Fruit fly (Drosophila melanogaster): ENCODE data around the gene jigr1.

jigr1 gene

dm6 chr3R:25652066-25652720 lies 14.6 kb downstream of the jigr1 start:
- TF ChIP-seq eg (GFP tag; IDR thresholded peaks at IDR 0.05): peak; percentile 23; the same call in 1 of the 3 replicates
- TF ChIP-seq dac (GFP tag; optimal IDR thresholded peaks at IDR 0.05): no peak
- TF ChIP-seq svp (GFP tag): peak; percentile 64
- peak; percentile 77 for TF ChIP-seq achi (GFP tag; optimal IDR thresholded peaks at IDR 0.05)

DNA sequence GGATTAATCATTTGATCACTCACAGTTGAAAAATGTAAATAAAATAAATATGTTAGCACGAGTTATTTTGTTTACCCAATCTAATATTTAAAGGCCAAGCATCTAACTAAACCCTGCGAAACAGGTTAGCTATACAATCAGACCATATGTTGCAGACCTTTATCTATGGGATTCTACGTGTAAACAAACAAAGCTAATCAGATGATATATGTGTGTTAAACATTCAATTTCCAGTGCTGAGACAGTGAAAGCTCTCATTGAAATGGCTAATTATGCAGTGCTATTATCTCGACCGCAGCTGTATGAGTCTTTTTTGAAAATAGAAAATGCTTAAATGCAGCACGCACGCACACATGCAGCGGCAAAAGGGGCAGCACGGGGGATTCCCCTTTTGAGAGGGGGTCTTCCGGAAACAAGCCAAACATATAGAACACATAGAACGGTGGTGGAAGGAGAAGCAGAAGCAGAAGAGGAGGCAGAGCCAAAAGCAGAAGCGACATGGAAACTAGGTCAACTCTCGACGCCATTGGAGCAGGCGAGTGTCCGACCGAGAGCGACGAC lies 22.3 kb downstream of the jigr1 start:
- TF ChIP-seq eg (GFP tag; IDR thresholded peaks at IDR 0.05): 0 out of 3 replicates have a peak, but pooled peaks have one; percentile 18
- no peak for TF ChIP-seq CG3919 (GFP tag; optimal IDR thresholded peaks at IDR 0.05)
- peak; percentile 59 for TF ChIP-seq fkh (GFP tag; optimal IDR thresholded peaks at IDR 0.05)
- TF ChIP-seq CG9139 (GFP tag; optimal IDR thresholded peaks at IDR 0.05): no peak
- no peak for TF ChIP-seq Eip75B (GFP tag; optimal IDR thresholded peaks at IDR 0.05)
- peak; percentile 43 for TF ChIP-seq CG32006 (GFP tag; optimal IDR thresholded peaks at IDR 0.05)
- TF ChIP-seq svp (GFP tag): no peak
- TF ChIP-seq CG15336 (GFP tag; IDR thresholded peaks at IDR 0.05): peak; percentile 39; the same call in 1 of the 2 replicates
- no peak for TF ChIP-seq Sox15 (GFP tag; optimal IDR thresholded peaks at IDR 0.05)
- TF ChIP-seq Hr4 (GFP tag; optimal IDR thresholded peaks at IDR 0.05): peak; percentile 8

DNA sequence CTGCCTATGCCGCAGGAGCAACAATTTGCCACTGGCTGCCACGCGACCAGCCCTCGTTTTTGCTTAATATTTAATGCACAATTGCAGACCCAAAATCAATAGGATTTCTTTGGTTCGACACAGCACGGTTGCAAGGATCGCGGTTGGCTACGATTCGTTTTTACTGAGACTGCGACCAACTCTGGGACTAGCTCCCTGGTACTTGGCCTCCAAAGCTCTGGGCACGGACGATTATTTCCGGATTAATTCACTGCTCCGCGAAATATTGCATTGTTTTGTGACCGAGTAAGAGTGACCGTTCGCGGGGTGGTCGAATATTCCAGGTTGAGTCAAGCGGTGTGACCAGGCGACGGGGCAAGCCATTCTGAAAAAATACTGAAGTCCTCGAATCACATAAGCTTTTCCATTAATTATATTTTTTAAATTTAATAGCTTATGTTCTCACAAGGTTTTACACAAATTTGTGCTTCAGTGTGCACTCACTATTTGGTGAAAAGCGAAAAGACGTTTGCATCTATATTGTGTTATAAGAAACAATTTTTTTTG lies 23.4 kb downstream of the jigr1 start, which contains the start of gene Tnks:
Gene Tnks (minus strand): TSS at position 302 of the 546 bp plus-strand sequence.
- TF ChIP-seq acj6 (GFP tag; optimal IDR thresholded peaks at IDR 0.05): no peak
- TF ChIP-seq OdsH (GFP tag; optimal IDR thresholded peaks at IDR 0.05): peak; percentile 5
- peak; percentile 8 for TF ChIP-seq Sox102F (GFP tag; optimal IDR thresholded peaks at IDR 0.05)
- TF ChIP-seq CG6163 (GFP tag; IDR thresholded peaks at IDR 0.05): peak; percentile 30; the same call in 1 of the 3 replicates
- TF ChIP-seq Eip78C (GFP tag): peak; percentile 76
- peak; percentile 33 for TF ChIP-seq CG10631 (GFP tag; optimal IDR thresholded peaks at IDR 0.05)
- TF ChIP-seq svp (GFP tag): peak; percentile 75
- TF ChIP-seq CG15336 (GFP tag; IDR thresholded peaks at IDR 0.05): no peak
- TF ChIP-seq CG31627 (GFP tag; optimal IDR thresholded peaks at IDR 0.05): no peak
- TF ChIP-seq fkh (GFP tag; optimal IDR thresholded peaks at IDR 0.05): no peak
- peak; percentile 66 for TF ChIP-seq CG6854 (GFP tag; optimal IDR thresholded peaks at IDR 0.05)

DNA sequence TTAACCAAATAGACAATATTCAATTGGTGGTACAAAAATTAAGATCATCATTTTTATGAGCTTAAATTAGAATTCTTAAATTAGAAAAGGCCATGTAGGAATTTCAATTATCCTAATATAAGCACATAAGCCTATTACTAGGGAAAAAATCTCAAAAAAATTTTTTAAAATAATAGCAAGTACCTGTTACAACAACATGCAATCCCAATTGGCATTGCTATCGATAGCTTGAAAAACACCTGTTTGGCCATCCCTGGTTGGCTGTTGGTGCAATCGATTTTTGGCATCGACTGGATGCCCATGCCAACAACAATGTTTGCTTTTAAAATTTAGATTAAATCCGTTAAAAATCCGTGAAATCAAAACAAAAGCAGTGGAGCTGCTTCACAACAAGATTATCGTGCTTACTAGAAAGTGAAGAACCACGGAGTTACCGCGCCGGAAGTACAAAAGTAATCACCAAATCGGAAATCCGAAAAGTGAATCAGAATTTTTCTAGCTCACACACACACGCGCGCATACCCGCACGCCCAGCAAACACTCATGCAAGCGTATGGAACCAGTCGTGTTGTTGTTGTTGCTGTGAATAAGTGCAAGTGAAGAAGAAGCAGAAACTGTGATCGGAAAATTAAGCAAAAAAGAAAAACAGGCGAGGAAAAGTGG lies 24.0 kb downstream of the jigr1 start, which contains the start of gene RASSF8:
Gene RASSF8 (plus strand): TSS at position 265 of the 663 bp plus-strand sequence.
- TF ChIP-seq svp (GFP tag) (no peak), Hr39 (GFP tag; optimal IDR thresholded peaks at IDR 0.05) (peak; percentile 3), esn (GFP tag; optimal IDR thresholded peaks at IDR 0.05) (peak; percentile 39), Eip75B (GFP tag; optimal IDR thresholded peaks at IDR 0.05) (no peak), spab (GFP tag; optimal IDR thresholded peaks at IDR 0.05) (no peak), Lpt (GFP tag; optimal IDR thresholded peaks at IDR 0.05) (no peak), acj6 (GFP tag; optimal IDR thresholded peaks at IDR 0.05) (peak; percentile 23), Eip93F (GFP tag; optimal IDR thresholded peaks at IDR 0.05) (no peak), Blimp-1 (GFP tag; optimal IDR thresholded peaks at IDR 0.05) (peak; percentile 79), fkh (GFP tag; optimal IDR thresholded peaks at IDR 0.05) (peak; percentile 73), CG4318 (GFP tag; optimal IDR thresholded peaks at IDR 0.05) (no peak), CG11762 (GFP tag; optimal IDR thresholded peaks at IDR 0.05; ENCODE audit: insufficient read depth) (peak; percentile 1), CG32006 (GFP tag; optimal IDR thresholded peaks at IDR 0.05) (no peak), Met (GFP tag; optimal IDR thresholded peaks at IDR 0.05) (no peak), net (GFP tag; optimal IDR thresholded peaks at IDR 0.05) (no peak), Hr38 (GFP tag; optimal IDR thresholded peaks at IDR 0.05) (no peak), ss (GFP tag; optimal IDR thresholded peaks at IDR 0.05) (no peak), CG6276 (GFP tag; optimal IDR thresholded peaks at IDR 0.05) (peak; percentile 53), CG9139 (GFP tag; optimal IDR thresholded peaks at IDR 0.05) (no peak), salr (GFP tag; optimal IDR thresholded peaks at IDR 0.05) (no peak), CG8319 (GFP tag; optimal IDR thresholded peaks at IDR 0.05) (no peak), CG16779 (tag; optimal IDR thresholded peaks at IDR 0.05) (no peak), Sox14 (GFP tag; optimal IDR thresholded peaks at IDR 0.05) (no peak), Sox15 (GFP tag; optimal IDR thresholded peaks at IDR 0.05) (no peak), topi (GFP tag; optimal IDR thresholded peaks at IDR 0.05) (no peak), CG34406 (GFP tag; optimal IDR thresholded peaks at IDR 0.05) (no peak), Gug (GFP tag; IDR thresholded peaks at IDR 0.05) (no peak), Smox (GFP tag; optimal IDR thresholded peaks at IDR 0.05) (peak; percentile 31), eg (GFP tag; IDR thresholded peaks at IDR 0.05) (peak; percentile 7; the same call in 1 of the 3 replicates), Ets21C (GFP tag; optimal IDR thresholded peaks at IDR 0.05) (peak; percentile 23)
